Fruit fly (Drosophila melanogaster): Measurements from ENCODE around the gene ImpE2.

- TF ChIP-seq slou (GFP tag; optimal IDR thresholded peaks at IDR 0.05) (no peak), cato (GFP tag; optimal IDR thresholded peaks at IDR 0.05; ENCODE audit: borderline replicate concordance) (no peak), CG17802 (tag; optimal IDR thresholded peaks at IDR 0.05) (no peak), CG17612 (GFP tag; IDR thresholded peaks at IDR 0.05) (no peak)
These were observed 18.2 kb upstream of the ImpE2 start for dm6 chr3L:3530588-3531264.

Data from whole organism, embryonic.